Fruit fly (Drosophila melanogaster) whole organism, embryonic: ENCODE measurements around the gene CG32271.
A peak's percentile ranks its signal among the peaks of the same experiment; 100 is the strongest.

Experiments used
- Abd-B ChIP-seq: fragments of 200-800 bp; sonication (Bioruptor generic); optimal IDR thresholded peaks from 2 replicates; lab custom pipeline; 2018; ENCODE audit warnings: missing biosample characterization, mild to moderate bottlenecking, missing genetic modification characterization, moderate library complexity
- B-H2 ChIP-seq: fragments of 200-800 bp; sonication (Bioruptor generic); optimal IDR thresholded peaks from 2 replicates; lab custom pipeline; 2018; ENCODE audit warnings: missing biosample characterization, mild to moderate bottlenecking, missing genetic modification characterization
- Bgb ChIP-seq: fragments of 200-800 bp; sonication (Bioruptor generic); IDR thresholded peaks from 2 replicates; pipeline ENCODE4 v1.3.6; 2022; ENCODE audit warnings: missing biosample characterization, missing genetic modification characterization; ENCODE audit not compliant: partially characterized antibody
- CG10366 ChIP-seq: fragments of 200-800 bp; sonication (Bioruptor generic); IDR thresholded peaks from 2 replicates; pipeline ENCODE4 v1.3.6; 2022; ENCODE audit warnings: missing biosample characterization, missing genetic modification characterization
- CG10654 ChIP-seq: fragments of 200-800 bp; sonication (Bioruptor generic); optimal IDR thresholded peaks from 2 replicates; lab custom pipeline; 2016; ENCODE audit warnings: missing biosample characterization, missing genetic modification characterization
- CG10959 ChIP-seq: fragments of 200-800 bp; sonication (Bioruptor generic); IDR thresholded peaks from 2 replicates; pipeline ENCODE4 v1.3.6; 2022; ENCODE audit warnings: missing biosample characterization, missing genetic modification characterization
- CG11085 ChIP-seq: fragments of 200-800 bp; sonication (Bioruptor generic); IDR thresholded peaks from 2 replicates; pipeline ENCODE4 v1.3.6; 2022; ENCODE audit warnings: missing biosample characterization, missing genetic modification characterization
- CG13775 ChIP-seq: fragments of 200-800 bp; sonication (Bioruptor generic); optimal IDR thresholded peaks from 3 replicates; lab custom pipeline; 2017; ENCODE audit warnings: missing biosample characterization, mild to moderate bottlenecking, missing genetic modification characterization
- CG14050 ChIP-seq: fragments of 200-800 bp; sonication (Bioruptor generic); IDR thresholded peaks from 3 replicates; pipeline ENCODE4 v1.3.6; 2022; ENCODE audit warnings: missing biosample characterization, missing genetic modification characterization
- CG15601 ChIP-seq: fragments of 200-800 bp; sonication (Bioruptor generic); optimal IDR thresholded peaks from 3 replicates; lab custom pipeline; 2019; ENCODE audit warnings: missing biosample characterization, mild to moderate bottlenecking, missing genetic modification characterization, moderate library complexity
- CG16863 ChIP-seq: fragments of 200-800 bp; sonication (Bioruptor generic); optimal IDR thresholded peaks from 3 replicates; lab custom pipeline; 2016; ENCODE audit warnings: missing biosample characterization, missing genetic modification characterization
- CG17328 ChIP-seq: fragments of 200-800 bp; sonication (Bioruptor generic); IDR thresholded peaks from 2 replicates; pipeline ENCODE4 v1.3.6; 2022; ENCODE audit warnings: missing biosample characterization, missing genetic modification characterization
- CG2116 ChIP-seq: fragments of 200-800 bp; sonication (Bioruptor generic); optimal IDR thresholded peaks from 3 replicates; lab custom pipeline; 2018; ENCODE audit warnings: missing biosample characterization, mild to moderate bottlenecking, missing genetic modification characterization
- CG31224 ChIP-seq: fragments of 200-800 bp; sonication (Bioruptor generic); IDR thresholded peaks from 2 replicates; pipeline ENCODE4 v1.3.6; 2022; ENCODE audit warnings: missing biosample characterization, missing genetic modification characterization
- CG3281 ChIP-seq: fragments of 200-800 bp; sonication (Bioruptor generic); optimal IDR thresholded peaks from 3 replicates; lab custom pipeline; 2017; ENCODE audit warnings: missing biosample characterization, mild to moderate bottlenecking, missing genetic modification characterization
- CG3847 ChIP-seq: fragments of 200-800 bp; sonication (Bioruptor generic); IDR thresholded peaks from 2 replicates; pipeline ENCODE4 v1.3.6; 2022; ENCODE audit warnings: missing biosample characterization, missing genetic modification characterization
- CG5245 ChIP-seq: fragments of 200-800 bp; sonication (Bioruptor generic); optimal IDR thresholded peaks from 3 replicates; lab custom pipeline; 2016; ENCODE audit warnings: missing biosample characterization, missing genetic modification characterization
- CG8281 ChIP-seq: fragments of 200-800 bp; sonication (Bioruptor generic); optimal IDR thresholded peaks from 2 replicates; lab custom pipeline; 2018; ENCODE audit warnings: missing biosample characterization, mild to moderate bottlenecking, missing genetic modification characterization, moderate library complexity
- CG8290 ChIP-seq, 3 experiments: fragments of 200-800 bp; sonication (Bioruptor generic); optimal IDR thresholded peaks; 2 replicates each; lab custom pipeline; 2016 to 2019; ENCODE audit warnings: missing biosample characterization in 3 of 3, missing genetic modification characterization in 3 of 3, mild to moderate bottlenecking in 2 of 3, moderate library complexity in 1 of 3
- CG8765 ChIP-seq: fragments of 200-800 bp; sonication (Bioruptor generic); IDR thresholded peaks from 2 replicates; pipeline ENCODE4 v1.3.6; 2022; ENCODE audit warnings: missing biosample characterization, missing genetic modification characterization
- CG9797 ChIP-seq: fragments of 200-800 bp; sonication (Bioruptor generic); optimal IDR thresholded peaks from 3 replicates; lab custom pipeline; 2018; ENCODE audit warnings: missing biosample characterization, mild to moderate bottlenecking, missing genetic modification characterization
- Dip2 ChIP-seq: fragments of 200-800 bp; sonication (Bioruptor generic); IDR thresholded peaks from 2 replicates; pipeline ENCODE4 v1.3.6; 2022; ENCODE audit warnings: missing biosample characterization, missing genetic modification characterization
- Hr78 ChIP-seq, 2 experiments: fragments of 200-800 bp in 1 of 2; fragments of >200 bp in 1 of 2; sonication (Bioruptor generic) in 1 of 2; optimal IDR thresholded peaks; 2 replicates each; lab custom pipeline; 2017 to 2019; ENCODE audit warnings: missing biosample characterization in 2 of 2, missing genetic modification characterization in 2 of 2, mild to moderate bottlenecking in 1 of 2, moderate library complexity in 1 of 2
- Lhr ChIP-seq: fragments of 200-800 bp; sonication (Bioruptor generic); optimal IDR thresholded peaks from 3 replicates; lab custom pipeline; 2017; ENCODE audit warnings: mild to moderate bottlenecking, missing biosample characterization, missing genetic modification reagents, missing genetic modification characterization
- Mad ChIP-seq: fragments of 200-800 bp; sonication (Bioruptor generic); optimal IDR thresholded peaks from 2 replicates; lab custom pipeline; 2016; ENCODE audit warnings: missing biosample characterization, missing genetic modification characterization
- Rfx ChIP-seq: fragments of 200-800 bp; sonication (Bioruptor generic); IDR thresholded peaks from 2 replicates; pipeline ENCODE4 v1.3.6; 2022; ENCODE audit warnings: missing biosample characterization, missing genetic modification characterization
- YL-1 ChIP-seq: fragments of 200-800 bp; sonication (Bioruptor generic); optimal IDR thresholded peaks from 3 replicates; lab custom pipeline; 2017; ENCODE audit warnings: missing biosample characterization, mild to moderate bottlenecking, missing genetic modification characterization
- amos ChIP-seq: fragments of 200-800 bp; sonication (Bioruptor generic); IDR thresholded peaks from 2 replicates; pipeline ENCODE4 v1.3.6; 2022; ENCODE audit warnings: missing biosample characterization, missing genetic modification characterization; ENCODE audit not compliant: partially characterized antibody
- ase ChIP-seq: fragments of 200-800 bp; sonication (Bioruptor generic); IDR thresholded peaks from 3 replicates; pipeline ENCODE4 v1.3.6; 2022; ENCODE audit warnings: missing biosample characterization, missing genetic modification characterization
- az2 ChIP-seq: fragments of 200-800 bp; sonication (Bioruptor generic); optimal IDR thresholded peaks from 3 replicates; lab custom pipeline; 2016; ENCODE audit warnings: missing biosample characterization, missing genetic modification characterization
- br ChIP-seq: fragments of >200 bp; optimal IDR thresholded peaks from 2 replicates; lab custom pipeline; 2017
- chinmo ChIP-seq: fragments of 200-800 bp; sonication (Bioruptor generic); IDR thresholded peaks from 4 replicates; pipeline ENCODE4 v1.3.6; 2022; ENCODE audit warnings: missing biosample characterization, missing genetic modification characterization; ENCODE audit not compliant: partially characterized antibody
- da ChIP-seq: fragments of 200-800 bp; sonication (Bioruptor generic); optimal IDR thresholded peaks from 2 replicates; lab custom pipeline; 2016; ENCODE audit warnings: missing biosample characterization, missing genetic modification characterization
- emc ChIP-seq: fragments of 200-800 bp; sonication (Bioruptor generic); optimal IDR thresholded peaks from 2 replicates; lab custom pipeline; 2016; ENCODE audit warnings: missing biosample characterization, missing genetic modification characterization
- gce ChIP-seq: fragments of 200-800 bp; sonication (Bioruptor generic); IDR thresholded peaks from 3 replicates; pipeline ENCODE4 v1.3.6; 2022; ENCODE audit warnings: missing biosample characterization, missing genetic modification characterization
- grn ChIP-seq: fragments of 200-800 bp; sonication (Bioruptor generic); optimal IDR thresholded peaks from 3 replicates; lab custom pipeline; 2017; ENCODE audit warnings: missing biosample characterization, missing genetic modification characterization
- kay ChIP-seq: fragments of 200-800 bp; sonication (Bioruptor generic); optimal IDR thresholded peaks from 2 replicates; lab custom pipeline; 2016; ENCODE audit warnings: missing biosample characterization, missing genetic modification characterization
- klu ChIP-seq: fragments of 200-800 bp; sonication (Bioruptor generic); IDR thresholded peaks from 2 replicates; pipeline ENCODE4 v1.3.6; 2022; ENCODE audit warnings: missing biosample characterization, missing genetic modification characterization
- lbe ChIP-seq: fragments of 200-800 bp; sonication (Bioruptor generic); optimal IDR thresholded peaks from 2 replicates; lab custom pipeline; 2016; ENCODE audit warnings: missing biosample characterization, mild to moderate bottlenecking, missing genetic modification characterization
- lilli ChIP-seq: fragments of 200-800 bp; sonication (Bioruptor generic); optimal IDR thresholded peaks from 3 replicates; lab custom pipeline; 2016; ENCODE audit warnings: missing biosample characterization, missing genetic modification characterization
- mam ChIP-seq: fragments of 200-800 bp; sonication (Bioruptor generic); optimal IDR thresholded peaks from 3 replicates; lab custom pipeline; 2016; ENCODE audit warnings: missing biosample characterization, missing genetic modification characterization
- nerfin-2 ChIP-seq: fragments of 200-800 bp; sonication (Bioruptor generic); IDR thresholded peaks from 2 replicates; pipeline ENCODE4 v1.3.6; 2022; ENCODE audit warnings: missing biosample characterization, missing genetic modification characterization; ENCODE audit not compliant: partially characterized antibody
- nmo ChIP-seq: fragments of 200-800 bp; sonication (Bioruptor generic); optimal IDR thresholded peaks from 2 replicates; lab custom pipeline; 2018; ENCODE audit warnings: missing biosample characterization, mild to moderate bottlenecking, missing genetic modification characterization, moderate library complexity
- p53 ChIP-seq: fragments of 200-800 bp; sonication (Bioruptor generic); optimal IDR thresholded peaks from 2 replicates; lab custom pipeline; 2016; ENCODE audit warnings: missing biosample characterization, missing genetic modification characterization
- seq ChIP-seq: fragments of 200-800 bp; sonication (Bioruptor generic); IDR thresholded peaks from 2 replicates; pipeline ENCODE4 v1.3.6; 2022; ENCODE audit warnings: missing biosample characterization, missing genetic modification characterization
- so ChIP-seq: fragments of 200-800 bp; sonication (Bioruptor generic); IDR thresholded peaks from 3 replicates; pipeline ENCODE4 v1.3.6; 2022; ENCODE audit warnings: missing biosample characterization, missing genetic modification characterization
- stc ChIP-seq: fragments of 200-800 bp; sonication (Bioruptor generic); IDR thresholded peaks from 2 replicates; pipeline ENCODE4 v1.3.6; 2022; ENCODE audit warnings: missing biosample characterization, missing genetic modification characterization
- sug ChIP-seq: fragments of 200-800 bp; optimal IDR thresholded peaks from 2 replicates; lab custom pipeline; 2019; ENCODE audit warnings: missing biosample characterization, mild to moderate bottlenecking, missing genetic modification characterization, moderate library complexity
- wdn ChIP-seq: fragments of 200-800 bp; sonication (Bioruptor generic); IDR thresholded peaks from 2 replicates; pipeline ENCODE4 v1.3.6; 2022; ENCODE audit warnings: missing biosample characterization, missing genetic modification characterization
- wor ChIP-seq: fragments of 200-800 bp; sonication (Bioruptor generic); IDR thresholded peaks from 2 replicates; pipeline ENCODE4 v1.3.6; 2022; ENCODE audit warnings: missing biosample characterization, missing genetic modification characterization
- zf30C ChIP-seq: fragments of 200-800 bp; sonication (Bioruptor generic); optimal IDR thresholded peaks from 3 replicates; lab custom pipeline; 2018; ENCODE audit warnings: missing biosample characterization, mild to moderate bottlenecking, missing genetic modification characterization

The CG32271 gene

DNA sequence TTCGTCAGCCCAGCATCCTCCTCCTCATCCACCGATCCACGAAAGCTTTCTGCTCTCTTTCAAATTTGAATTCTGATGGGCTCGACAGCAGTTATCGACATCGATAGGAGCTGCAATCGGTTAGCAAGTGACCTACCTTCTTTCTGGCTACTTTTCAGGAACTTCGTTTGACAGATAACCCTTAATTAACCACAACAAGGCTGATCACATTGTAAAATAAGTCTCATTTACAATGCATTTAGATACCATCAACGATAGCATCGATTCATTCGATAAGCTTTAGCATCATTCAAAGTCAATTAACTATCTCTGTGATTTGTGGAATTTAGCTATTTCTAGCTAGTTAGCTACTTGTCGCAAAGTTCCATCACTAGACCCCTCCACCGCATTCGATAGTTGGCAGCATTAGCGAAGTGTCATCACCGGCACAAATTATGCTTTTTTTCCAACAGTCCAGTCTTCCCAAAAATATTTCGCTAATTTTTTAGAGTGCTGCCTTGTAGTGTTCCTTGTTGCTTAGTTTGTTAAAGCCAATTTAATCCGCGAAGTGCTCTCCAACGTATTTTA lies 24.3 kb downstream of the CG32271 start, which contains the start of the genes MnM and Girdin (continued):
- TF ChIP-seq B-H2 (GFP tag; lab: Kevin White, UChicago): no peak
- TF ChIP-seq zf30C: no peak
- TF ChIP-seq CG16863 (GFP tag; lab: Kevin White, UChicago): peak; percentile 63
- TF ChIP-seq amos (GFP tag; lab: Robert Waterston, UW): peak; percentile 79
- TF ChIP-seq gce: no peak
- TF ChIP-seq Dip2 (GFP tag; lab: Robert Waterston, UW): no peak
- TF ChIP-seq CG15601: no peak
- TF ChIP-seq Bgb (GFP tag; lab: Robert Waterston, UW): peak; percentile 74
- TF ChIP-seq da (GFP tag; lab: Kevin White, UChicago): peak; percentile 28
- peak; percentile 40 for TF ChIP-seq p53 (GFP tag; lab: Kevin White, UChicago)
- peak; percentile 71 for TF ChIP-seq CG13775 (GFP tag; lab: Kevin White, UChicago)
- TF ChIP-seq wdn: no peak
- peak; percentile 55 for TF ChIP-seq CG10366 (GFP tag; lab: Robert Waterston, UW)
- TF ChIP-seq CG14050 (GFP tag; lab: Robert Waterston, UW): no peak
- TF ChIP-seq CG11085 (GFP tag; lab: Robert Waterston, UW): no peak
- no peak for TF ChIP-seq CG17328
- no peak for TF ChIP-seq CG3281 (GFP tag; lab: Kevin White, UChicago)
- peak; percentile 87 for TF ChIP-seq lilli (GFP tag; lab: Kevin White, UChicago)
- no peak for TF ChIP-seq sug (tag; lab: Kevin White, UChicago)
- TF ChIP-seq klu: 0 out of 2 replicates have a peak, but pooled peaks have one; percentile 13
- peak; percentile 72 for TF ChIP-seq Lhr
- peak; percentile 26 for TF ChIP-seq emc
- peak; percentile 43 for TF ChIP-seq CG10654 (GFP tag; lab: Kevin White, UChicago)
- peak; percentile 67 for TF ChIP-seq Mad (GFP tag; lab: Kevin White, UChicago)
- no peak for TF ChIP-seq CG31224 (GFP tag; lab: Robert Waterston, UW)
- TF ChIP-seq kay (GFP tag; lab: Kevin White, UChicago): peak; percentile 44
- peak; percentile 85 for TF ChIP-seq CG2116 (GFP tag; lab: Kevin White, UChicago)
- TF ChIP-seq grn (GFP tag; lab: Kevin White, UChicago): no peak
- TF ChIP-seq CG9797 (GFP tag; lab: Kevin White, UChicago): peak; percentile 50
- TF ChIP-seq seq: no peak
- TF ChIP-seq chinmo: 0 out of 4 replicates have a peak, but pooled peaks have one; percentile 4
- peak; percentile 74 for TF ChIP-seq mam
- no peak for TF ChIP-seq so
- peak; percentile 24; the same call in 1 of the 2 replicates for TF ChIP-seq wor (GFP tag; lab: Robert Waterston, UW)
- TF ChIP-seq Abd-B (GFP tag; lab: Kevin White, UChicago): peak; percentile 75
- TF ChIP-seq stc (GFP tag; lab: Robert Waterston, UW): no peak
- TF ChIP-seq CG8281 (tag; lab: Kevin White, UChicago): no peak
- peak; percentile 87 for TF ChIP-seq nmo (GFP tag; lab: Kevin White, UChicago)
- no peak for TF ChIP-seq ase (GFP tag; lab: Robert Waterston, UW)
- TF ChIP-seq nerfin-2 (GFP tag; lab: Robert Waterston, UW): peak; percentile 59
- TF ChIP-seq CG8765 (GFP tag; lab: Robert Waterston, UW): no peak
- no peak for TF ChIP-seq CG10959 (GFP tag; lab: Robert Waterston, UW)
- TF ChIP-seq az2 (GFP tag; lab: Kevin White, UChicago): peak; percentile 56
- peak; percentile 75 for TF ChIP-seq Rfx (GFP tag; lab: Robert Waterston, UW)
- peak; percentile 19 for TF ChIP-seq YL-1 (GFP tag; lab: Kevin White, UChicago)
- peak; percentile 55 for TF ChIP-seq CG5245 (GFP tag; lab: Kevin White, UChicago)
- TF ChIP-seq CG3847 (GFP tag; lab: Robert Waterston, UW): peak; percentile 73
- no peak for TF ChIP-seq Hr78 (GFP tag; optimal IDR thresholded peaks at IDR 0.05; lab: Kevin White, UChicago)
- TF ChIP-seq br (lab: Kevin White, UChicago): no peak
- TF ChIP-seq lbe (GFP tag; lab: Kevin White, UChicago): no peak
- peak; percentile 41 for TF ChIP-seq CG8290 (GFP tag; optimal IDR thresholded peaks at IDR 0.05; lab: Kevin White, UChicago)
- TF ChIP-seq CG8290 (tag; optimal IDR thresholded peaks at IDR 0.05; lab: Kevin White, UChicago): peak in 1 of 2 experiments; percentile 25
